Worm (Caenorhabditis elegans): Measurements from ENCODE around the gene iff-1.

- TF ChIP-seq unc-62 (GFP tag; optimal IDR thresholded peaks at IDR 0.05) (no peak), snpc-4 (tag; optimal IDR thresholded peaks at IDR 0.05) (no peak), nhr-12 (tag; optimal IDR thresholded peaks at IDR 0.05) (no peak), mep-1 (tag; optimal IDR thresholded peaks at IDR 0.05) (no peak), nhr-2 (tag; optimal IDR thresholded peaks at IDR 0.05) (no peak), elt-3 (tag; optimal IDR thresholded peaks at IDR 0.05) (no peak), pha-4 (tag; optimal IDR thresholded peaks at IDR 0.05) (no peak), nhr-76 (tag; optimal IDR thresholded peaks at IDR 0.05) (no peak)
Observed at ce11 chrIII:9717243-9717642, 29.8 kb downstream of the iff-1 start.

Measured in whole organism, mixed stage, embryonic.